Worm (Caenorhabditis elegans) whole organism, L1 larva: Measurements from ENCODE around the gene F36G3.1.

Source experiments
- C34B4.2 ChIP-seq: sonication (generic microtip); optimal IDR thresholded peaks from 2 replicates; lab custom pipeline; 2017; ENCODE audit warnings: mild to moderate bottlenecking, missing genetic modification characterization, missing compliant biosample characterization
- alr-1 ChIP-seq: fragments of 200-800 bp; sonication (Bioruptor generic); optimal IDR thresholded peaks from 2 replicates; lab custom pipeline; 2018; ENCODE audit warnings: borderline replicate concordance, mild to moderate bottlenecking, missing genetic modification characterization, missing compliant biosample characterization
- ceh-63 ChIP-seq: fragments of 200-800 bp; sonication (Bioruptor generic); optimal IDR thresholded peaks from 2 replicates; lab custom pipeline; 2018; ENCODE audit warnings: mild to moderate bottlenecking, missing genetic modification characterization, missing compliant biosample characterization
- ceh-82 ChIP-seq, 3 experiments: fragments of 150-350 bp in 1 of 3; sonication (generic microtip) in 2 of 3; optimal IDR thresholded peaks; 2 replicates each; lab custom pipeline; 2014 to 2017; ENCODE audit warnings: missing biosample characterization in 3 of 3, missing genetic modification characterization in 3 of 3
- ceh-88 ChIP-seq: fragments of 200-800 bp; sonication (Bioruptor generic); IDR thresholded peaks from 2 replicates; pipeline ENCODE4 v1.3.6; 2022; ENCODE audit warnings: missing genetic modification characterization, missing compliant biosample characterization
- ceh-90 ChIP-seq: sonication (generic microtip); optimal IDR thresholded peaks from 2 replicates; lab custom pipeline; 2016; ENCODE audit warnings: missing genetic modification characterization, missing compliant biosample characterization
- ces-1 ChIP-seq: fragments of 150-350 bp; optimal IDR thresholded peaks from 2 replicates; lab custom pipeline; 2014; ENCODE audit warnings: missing biosample characterization, missing genetic modification reagents, missing genetic modification characterization
- dpl-1 ChIP-seq, 3 experiments: fragments of 150-350 bp in 2 of 3; sonication (generic microtip) in 1 of 3; optimal IDR thresholded peaks; 2 replicates each; lab custom pipeline; 2014 to 2017; ENCODE audit warnings: missing biosample characterization in 3 of 3, missing genetic modification characterization in 3 of 3, missing genetic modification reagents in 3 of 3
- elt-2 ChIP-seq: sonication (generic microtip); optimal IDR thresholded peaks from 2 replicates; lab custom pipeline; 2016; ENCODE audit warnings: missing genetic modification characterization, mild to moderate bottlenecking, inconsistent platforms, missing compliant biosample characterization, missing genetic modification reagents
- elt-3 ChIP-seq, 6 experiments: fragments of 150-350 bp in 1 of 6; sonication (generic microtip); optimal IDR thresholded peaks; 2 replicates each; lab custom pipeline; 2017 to 2018; ENCODE audit warnings: missing biosample characterization in 6 of 6, missing genetic modification characterization in 6 of 6, inconsistent platforms in 1 of 6
- fkh-10 ChIP-seq: sonication (generic microtip); optimal IDR thresholded peaks from 2 replicates; lab custom pipeline; 2017; ENCODE audit warnings: missing biosample characterization, missing genetic modification reagents, missing genetic modification characterization
- fkh-8 ChIP-seq: sonication (generic microtip); optimal IDR thresholded peaks from 2 replicates; lab custom pipeline; 2016; ENCODE audit warnings: mild to moderate bottlenecking, missing genetic modification characterization, missing compliant biosample characterization
- grh-1 ChIP-seq: fragments of 200-800 bp; sonication (Bioruptor generic); IDR thresholded peaks from 2 replicates; pipeline ENCODE4 v1.3.6; 2022; ENCODE audit warnings: missing genetic modification reagents, missing genetic modification characterization, missing compliant biosample characterization
- hlh-17 ChIP-seq: fragments of 200-800 bp; sonication (Bioruptor generic); optimal IDR thresholded peaks from 2 replicates; lab custom pipeline; 2018; ENCODE audit warnings: missing genetic modification characterization, mild to moderate bottlenecking, missing compliant biosample characterization, moderate library complexity, borderline replicate concordance
- hpl-2 ChIP-seq: fragments of 150-350 bp; optimal IDR thresholded peaks from 2 replicates; lab custom pipeline; 2014; ENCODE audit warnings: missing biosample characterization, missing genetic modification reagents, missing genetic modification characterization
- irx-1 ChIP-seq: sonication (generic microtip); optimal IDR thresholded peaks from 2 replicates; lab custom pipeline; 2016; ENCODE audit warnings: missing genetic modification characterization, missing compliant biosample characterization
- isw-1 ChIP-seq: fragments of 200-800 bp; sonication (Bioruptor generic); IDR thresholded peaks from 2 replicates; pipeline ENCODE4 v1.3.6; 2022; ENCODE audit warnings: missing genetic modification characterization, missing compliant biosample characterization
- jun-1 ChIP-seq: fragments of 150-350 bp; optimal IDR thresholded peaks from 2 replicates; lab custom pipeline; 2014; ENCODE audit warnings: missing biosample characterization, missing genetic modification reagents, missing genetic modification characterization
- lin-13 ChIP-seq: fragments of 150-350 bp; optimal IDR thresholded peaks from 2 replicates; lab custom pipeline; 2014; ENCODE audit warnings: missing biosample characterization, missing genetic modification reagents, missing genetic modification characterization
- lin-14 ChIP-seq: fragments of 200-800 bp; sonication (Bioruptor generic); optimal IDR thresholded peaks from 2 replicates; lab custom pipeline; 2018; ENCODE audit warnings: mild to moderate bottlenecking, missing genetic modification characterization, moderate library complexity, missing compliant biosample characterization
- lin-15B ChIP-seq: fragments of 150-350 bp; sonication (generic microtip); optimal IDR thresholded peaks from 3 replicates; lab custom pipeline; 2014; ENCODE audit warnings: missing biosample characterization, missing genetic modification characterization
- lin-39 ChIP-seq: fragments of 150-350 bp; optimal IDR thresholded peaks from 2 replicates; lab custom pipeline; 2014; ENCODE audit warnings: missing biosample characterization, missing genetic modification reagents, missing genetic modification characterization
- lir-3 ChIP-seq: sonication (generic microtip); optimal IDR thresholded peaks from 2 replicates; lab custom pipeline; 2016; ENCODE audit warnings: mild to moderate bottlenecking, missing genetic modification characterization, moderate library complexity, missing compliant biosample characterization; ENCODE audit not compliant: poor library complexity
- lsy-2 ChIP-seq, 2 experiments: fragments of 150-350 bp; optimal IDR thresholded peaks; 2 replicates each; lab custom pipeline; 2014; ENCODE audit warnings: missing biosample characterization in 2 of 2, missing genetic modification characterization in 2 of 2
- mab-9 ChIP-seq: fragments of 200-800 bp; sonication (Bioruptor generic); IDR thresholded peaks from 2 replicates; pipeline ENCODE4 v1.3.6; 2022; ENCODE audit warnings: missing genetic modification reagents, missing genetic modification characterization, missing compliant biosample characterization
- mdl-1 ChIP-seq, 2 experiments: fragments of 150-350 bp; optimal IDR thresholded peaks; 2 replicates each; lab custom pipeline; 2014 to 2017; ENCODE audit warnings: missing biosample characterization in 2 of 2, missing genetic modification characterization in 2 of 2, inconsistent platforms in 1 of 2
- mef-2 ChIP-seq: fragments of 150-350 bp; optimal IDR thresholded peaks from 2 replicates; lab custom pipeline; 2014; ENCODE audit warnings: missing biosample characterization, missing genetic modification characterization
- nhr-19 ChIP-seq: fragments of 200-800 bp; sonication (Bioruptor generic); conservative IDR thresholded peaks from 2 replicates; pipeline ENCODE4 v1.3.6; 2022; ENCODE audit warnings: missing genetic modification characterization, missing compliant biosample characterization
- nhr-237 ChIP-seq: fragments of 150-350 bp; optimal IDR thresholded peaks from 2 replicates; lab custom pipeline; 2014; ENCODE audit warnings: missing biosample characterization, missing genetic modification characterization
- nhr-28 ChIP-seq: fragments of 150-350 bp; optimal IDR thresholded peaks from 2 replicates; lab custom pipeline; 2014; ENCODE audit warnings: missing biosample characterization, missing genetic modification characterization
- nhr-71 ChIP-seq: sonication (generic microtip); optimal IDR thresholded peaks from 2 replicates; lab custom pipeline; 2016; ENCODE audit warnings: mild to moderate bottlenecking, missing genetic modification characterization, moderate library complexity, missing compliant biosample characterization
- pag-3 ChIP-seq: sonication (generic microtip); optimal IDR thresholded peaks from 2 replicates; lab custom pipeline; 2017; ENCODE audit warnings: missing genetic modification characterization, mild to moderate bottlenecking, missing compliant biosample characterization, antibody characterized with exemption, borderline replicate concordance; ENCODE audit not compliant: insufficient read depth
- pax-3 ChIP-seq: fragments of 200-800 bp; sonication (Bioruptor generic); optimal IDR thresholded peaks from 2 replicates; lab custom pipeline; 2018; ENCODE audit warnings: mild to moderate bottlenecking, missing genetic modification characterization, moderate library complexity, missing compliant biosample characterization
- rnt-1 ChIP-seq: sonication (generic microtip); optimal IDR thresholded peaks from 2 replicates; lab custom pipeline; 2016; ENCODE audit warnings: mild to moderate bottlenecking, missing genetic modification characterization, moderate library complexity, missing compliant biosample characterization
- skn-1 ChIP-seq: fragments of 150-350 bp; optimal IDR thresholded peaks from 2 replicates; lab custom pipeline; 2014; ENCODE audit warnings: missing biosample characterization, missing genetic modification characterization
- swsn-7 ChIP-seq: sonication (generic microtip); optimal IDR thresholded peaks from 2 replicates; lab custom pipeline; 2016; ENCODE audit warnings: missing genetic modification characterization, missing compliant biosample characterization
- unc-30 ChIP-seq: sonication (generic microtip); optimal IDR thresholded peaks from 2 replicates; lab custom pipeline; 2017; ENCODE audit warnings: missing biosample characterization, missing genetic modification characterization
- unc-86 ChIP-seq: sonication (generic microtip); optimal IDR thresholded peaks from 2 replicates; lab custom pipeline; 2016; ENCODE audit warnings: missing genetic modification characterization, missing compliant biosample characterization
- unc-98 ChIP-seq: fragments of 200-800 bp; sonication (Bioruptor generic); IDR thresholded peaks from 2 replicates; pipeline ENCODE4 v1.3.6; 2022; ENCODE audit warnings: missing genetic modification characterization, missing compliant biosample characterization
- zag-1 ChIP-seq: fragments of 150-350 bp; optimal IDR thresholded peaks from 2 replicates; lab custom pipeline; 2014; ENCODE audit warnings: missing biosample characterization, missing genetic modification characterization

F36G3.1 gene

ce11 chrX:9837989-9838541 lies 49.1 kb upstream of the F36G3.1 start, which contains the start of gene ipla-2 (continued):
- TF ChIP-seq zag-1 (no peak), skn-1 (peak; percentile 87), pax-3 (tag; lab: Kevin White, UChicago) (peak; percentile 17), jun-1 (tag; lab: Kevin White, UChicago) (peak; percentile 47), lir-3 (tag; lab: Kevin White, UChicago) (no peak), irx-1 (tag; lab: Kevin White, UChicago) (peak; percentile 31), alr-1 (tag; lab: Kevin White, UChicago) (no peak), ceh-88 (no peak), elt-3 (tag; optimal IDR thresholded peaks at IDR 0.05; lab: Kevin White, UChicago) (no peak), hpl-2 (GFP tag; lab: Kevin White, UChicago) (peak; percentile 68), mdl-1 (tag; optimal IDR thresholded peaks at IDR 0.05; lab: Kevin White, UChicago) (peak in 1 of 2 experiments; percentile 92), swsn-7 (tag; lab: Kevin White, UChicago) (peak; percentile 70), mab-9 (GFP tag; lab: Robert Waterston, UW) (no peak), fkh-8 (tag; lab: Kevin White, UChicago) (peak; percentile 77), unc-98 (GFP tag; lab: Robert Waterston, UW) (no peak), lin-13 (peak; percentile 67), fkh-10 (GFP tag; lab: Kevin White, UChicago) (peak; percentile 46), nhr-19 (peak; percentile 39; the same call in 1 of the 2 replicates), hlh-17 (no peak), isw-1 (GFP tag; lab: Robert Waterston, UW) (peak; percentile 23), mef-2 (tag; lab: Kevin White, UChicago) (peak; percentile 9), pag-3 (tag; lab: Kevin White, UChicago) (peak; percentile 50), ces-1 (GFP tag; lab: Kevin White, UChicago) (no peak), unc-86 (tag; lab: Kevin White, UChicago) (no peak), ceh-90 (no peak), nhr-237 (tag; lab: Kevin White, UChicago) (no peak), elt-2 (tag; lab: Kevin White, UChicago) (no peak), ceh-82 (tag; optimal IDR thresholded peaks at IDR 0.05; lab: Kevin White, UChicago) (peak in 2 of 3 experiments; percentile 11 to 70), ceh-63 (GFP tag; lab: Kevin White, UChicago) (no peak), lin-39 (tag; lab: Kevin White, UChicago) (no peak), unc-30 (tag; lab: Kevin White, UChicago) (no peak), grh-1 (GFP tag; lab: Robert Waterston, UW) (no peak), lin-15B (tag; lab: Kevin White, UChicago) (no peak), nhr-28 (tag; lab: Kevin White, UChicago) (no peak)

DNA sequence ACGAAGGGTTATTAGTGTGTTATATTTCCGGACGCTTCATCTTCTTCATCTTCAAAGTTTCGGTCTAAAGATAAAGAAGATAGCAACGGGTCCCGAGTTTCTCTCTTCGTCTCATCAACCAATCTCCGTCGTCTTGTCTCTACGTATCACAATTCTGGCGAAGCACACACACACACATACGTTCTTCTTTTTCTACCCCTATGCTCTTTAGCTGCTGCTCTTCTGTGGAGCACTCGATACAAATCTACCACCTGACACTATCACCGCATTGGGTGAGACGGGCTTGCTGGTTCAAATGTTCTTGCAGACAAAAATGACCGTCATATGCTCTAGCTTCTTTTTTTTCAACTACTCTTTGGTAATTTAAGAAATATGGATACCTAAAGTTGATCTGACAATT lies 43.4 kb upstream of the F36G3.1 start:
- peak in 1 of 2 experiments; percentile 3 for TF ChIP-seq lsy-2 (tag; optimal IDR thresholded peaks at IDR 0.05; lab: Kevin White, UChicago)
- peak; percentile 52 for TF ChIP-seq lin-14 (GFP tag; lab: Kevin White, UChicago)
- TF ChIP-seq C34B4.2, result no peak
- no peak for TF ChIP-seq lin-39 (tag; lab: Kevin White, UChicago)
- TF ChIP-seq nhr-71 (tag; lab: Kevin White, UChicago), result peak; percentile 40
- TF ChIP-seq dpl-1 (GFP tag; optimal IDR thresholded peaks at IDR 0.05; lab: Kevin White, UChicago), result no peak
- TF ChIP-seq rnt-1 (tag; lab: Kevin White, UChicago), result peak; percentile 62
- TF ChIP-seq, all 84 proteins: peak for 4
